Worm (Caenorhabditis elegans) whole organism, early embryonic: Measurements from ENCODE around the gene srh-87.

Source experiments
- B0310.2 ChIP-seq: sonication (generic microtip); optimal IDR thresholded peaks from 2 replicates; lab custom pipeline; 2016; ENCODE audit warnings: mild to moderate bottlenecking, missing genetic modification characterization, missing compliant biosample characterization
- ama-1 ChIP-seq: fragments of 150-350 bp; optimal IDR thresholded peaks from 2 replicates; lab custom pipeline; 2014
- ceh-13 ChIP-seq: fragments of 200-800 bp; sonication (Bioruptor generic); optimal IDR thresholded peaks from 2 replicates; lab custom pipeline; 2018; ENCODE audit warnings: mild to moderate bottlenecking, missing genetic modification characterization, missing compliant biosample characterization
- hnd-1 ChIP-seq: sonication (generic microtip); optimal IDR thresholded peaks from 2 replicates; lab custom pipeline; 2016; ENCODE audit warnings: missing genetic modification characterization, missing compliant biosample characterization
- sea-1 ChIP-seq: fragments of 200-800 bp; sonication (Bioruptor generic); conservative IDR thresholded peaks from 2 replicates; pipeline ENCODE4 v1.3.6; 2022; ENCODE audit warnings: missing genetic modification characterization, missing compliant biosample characterization
- tra-4 ChIP-seq: sonication (generic microtip); optimal IDR thresholded peaks from 2 replicates; lab custom pipeline; 2017; ENCODE audit warnings: missing genetic modification characterization, missing compliant biosample characterization

DNA sequence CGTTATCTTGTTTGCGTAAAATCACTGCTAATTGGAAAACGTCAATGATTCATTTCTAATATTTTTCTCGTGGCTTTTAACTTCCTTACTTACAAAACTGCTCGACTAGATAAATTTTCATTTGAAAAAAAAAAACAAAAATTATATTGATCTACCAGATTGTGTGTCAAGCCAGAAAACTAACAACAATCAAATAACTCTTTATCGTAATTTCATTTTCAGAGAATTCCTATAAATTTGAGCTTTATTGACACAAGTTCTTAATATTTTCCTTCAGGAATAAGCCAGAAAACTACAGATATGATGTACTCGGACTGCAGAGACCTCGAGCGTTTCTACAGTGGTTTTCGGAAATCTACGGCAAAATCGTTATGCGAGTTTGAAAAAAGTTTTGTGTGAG, 30.8 kb upstream of the srh-87 start, which contains the start of gene srw-124:
- TF ChIP-seq B0310.2 (tag; lab: Kevin White, UChicago) (no peak), ama-1 (lab: Kevin White, UChicago) (no peak), ceh-13 (GFP tag; lab: Kevin White, UChicago) (no peak), sea-1 (no peak), tra-4 (no peak), hnd-1 (tag; lab: Kevin White, UChicago) (no peak)
